Fruit fly (Drosophila melanogaster) whole organism, embryonic: Measurements from ENCODE around the gene CG34266.

Source experiments
- CG11696 ChIP-seq: fragments of 200-800 bp; sonication (Bioruptor generic); IDR thresholded peaks from 2 replicates; pipeline ENCODE4 v1.3.6; 2022; ENCODE audit warnings: missing biosample characterization, missing genetic modification characterization
- CG12071 ChIP-seq: fragments of 200-800 bp; sonication (Bioruptor generic); optimal IDR thresholded peaks from 3 replicates; lab custom pipeline; 2018; ENCODE audit warnings: missing biosample characterization, mild to moderate bottlenecking, missing genetic modification characterization
- CG14050 ChIP-seq: fragments of 200-800 bp; sonication (Bioruptor generic); IDR thresholded peaks from 3 replicates; pipeline ENCODE4 v1.3.6; 2022; ENCODE audit warnings: missing biosample characterization, missing genetic modification characterization
- CG15514 ChIP-seq: fragments of 200-800 bp; sonication (Bioruptor generic); optimal IDR thresholded peaks from 3 replicates; lab custom pipeline; 2017; ENCODE audit warnings: missing biosample characterization, missing genetic modification characterization, mild to moderate bottlenecking, moderate library complexity, missing genetic modification reagents
- CG42726 ChIP-seq: fragments of 200-800 bp; sonication (Bioruptor generic); IDR thresholded peaks from 2 replicates; pipeline ENCODE4 v1.3.6; 2022; ENCODE audit warnings: missing biosample characterization, missing genetic modification characterization; ENCODE audit not compliant: partially characterized antibody
- ERR ChIP-seq: fragments of 200-800 bp; sonication (Bioruptor generic); optimal IDR thresholded peaks from 2 replicates; lab custom pipeline; 2016; ENCODE audit warnings: missing biosample characterization, missing genetic modification characterization
- NK7.1 ChIP-seq: fragments of 200-800 bp; sonication (Bioruptor generic); optimal IDR thresholded peaks from 3 replicates; lab custom pipeline; 2016; ENCODE audit warnings: missing biosample characterization, missing genetic modification characterization
- Oli ChIP-seq: fragments of 200-800 bp; sonication (Bioruptor generic); optimal IDR thresholded peaks from 2 replicates; lab custom pipeline; 2018; ENCODE audit warnings: missing biosample characterization, mild to moderate bottlenecking, missing genetic modification characterization, moderate library complexity
- chif ChIP-seq, 2 experiments: fragments of 200-800 bp; sonication (Bioruptor generic); optimal IDR thresholded peaks; 3 replicates each; lab custom pipeline; 2016; ENCODE audit warnings: missing biosample characterization in 2 of 2, missing genetic modification characterization in 2 of 2
- dm ChIP-seq: fragments of 200-800 bp; sonication (Bioruptor generic); optimal IDR thresholded peaks from 3 replicates; lab custom pipeline; 2016; ENCODE audit warnings: missing biosample characterization, missing genetic modification characterization
- gem ChIP-seq: fragments of 200-800 bp; sonication (Bioruptor generic); optimal IDR thresholded peaks from 2 replicates; lab custom pipeline; 2019; ENCODE audit warnings: missing biosample characterization, mild to moderate bottlenecking, missing genetic modification characterization, moderate library complexity
- grn ChIP-seq: fragments of 200-800 bp; sonication (Bioruptor generic); optimal IDR thresholded peaks from 3 replicates; lab custom pipeline; 2017; ENCODE audit warnings: missing biosample characterization, missing genetic modification characterization
- tgo ChIP-seq: fragments of 200-800 bp; sonication (Bioruptor generic); IDR thresholded peaks from 3 replicates; pipeline ENCODE4 v1.3.6; 2022; ENCODE audit warnings: missing biosample characterization, missing genetic modification characterization

DNA sequence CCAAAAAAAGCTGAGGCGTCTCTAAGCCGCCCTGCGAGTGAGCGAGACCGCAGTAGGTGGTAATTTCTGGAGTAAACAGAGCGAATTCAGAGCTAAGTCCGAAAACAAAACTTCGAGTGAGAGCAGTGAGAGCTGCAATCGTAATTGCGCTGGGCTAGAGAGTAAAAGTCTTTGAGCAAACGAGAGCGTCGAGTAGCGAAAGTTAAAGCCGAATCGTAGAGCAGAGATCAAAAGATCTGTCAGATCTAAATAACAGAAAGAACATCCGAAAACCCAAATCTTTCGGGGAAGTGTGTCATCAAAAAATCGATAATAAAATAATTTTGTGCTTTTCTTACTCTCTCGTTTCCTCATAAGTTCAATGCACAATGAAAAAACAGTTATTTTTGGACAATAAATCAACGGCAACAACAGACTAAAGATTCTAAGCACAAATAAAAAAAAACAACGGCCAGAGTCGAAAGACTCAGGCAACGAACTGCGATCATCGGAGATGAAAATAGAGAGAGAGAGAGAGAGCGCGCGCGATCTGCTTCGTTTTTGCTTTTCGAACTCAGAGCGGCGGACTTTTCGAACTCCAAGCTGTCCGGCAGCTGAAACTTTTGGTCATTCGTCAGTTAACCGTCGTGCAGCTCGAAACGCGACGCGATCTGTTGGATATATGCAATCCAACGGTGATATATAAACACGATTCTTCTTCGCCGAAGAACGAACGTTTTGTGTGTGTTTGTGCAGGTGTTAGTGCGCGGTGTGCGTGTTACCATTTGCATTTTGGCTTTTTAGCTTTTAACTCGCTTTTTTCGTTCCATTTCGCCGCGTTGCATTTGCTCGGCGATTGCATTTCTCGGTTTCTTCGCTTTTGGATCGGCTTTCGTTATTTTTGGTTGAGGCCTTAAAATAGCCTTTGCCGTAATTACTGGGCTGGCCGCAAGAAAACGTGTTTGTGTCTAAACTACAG lies 14.8 kb downstream of the CG34266 start, which contains the start of gene RhoGEF64C:
- TF ChIP-seq NK7.1 (GFP tag; lab: Kevin White, UChicago) (no peak), Oli (tag; lab: Kevin White, UChicago) (no peak), gem (no peak), chif (GFP tag; optimal IDR thresholded peaks at IDR 0.05; lab: Kevin White, UChicago) (no peak), ERR (GFP tag; lab: Kevin White, UChicago) (no peak), dm (GFP tag; lab: Kevin White, UChicago) (no peak), grn (no peak), CG14050 (GFP tag; lab: Robert Waterston, UW) (no peak), tgo (GFP tag; lab: Robert Waterston, UW) (no peak), CG42726 (GFP tag; lab: Robert Waterston, UW) (0 out of 2 replicates have a peak, but pooled peaks have one; percentile 15), CG11696 (GFP tag; lab: Robert Waterston, UW) (no peak), CG12071 (GFP tag; lab: Kevin White, UChicago) (no peak), CG15514 (GFP tag; lab: Kevin White, UChicago) (no peak)
